Worm (Caenorhabditis elegans): Measurements from ENCODE around the gene nspd-6.
"Not testable (repeated sequence)": the region's sequence is repeated elsewhere in the genome, so short reads cannot be mapped to it uniquely, and the experiment has no call there.

The nspd-6 gene

ce11 chrIV:5162941-5163340 lies 2.6 kb downstream of the nspd-6 start, which contains the start of the genes nspd-3 and C24D10.2:
Gene nspd-3 (minus strand): TSS chrIV:5163041.
Gene C24D10.2 (plus strand): TSS chrIV:5163339.
- not testable (repeated sequence) for TF ChIP-seq ceh-90, nhr-71, elt-3 (tag; optimal IDR thresholded peaks at IDR 0.05)

ce11 chrIV:5160171-5160570 lies 5.4 kb downstream of the nspd-6 start, which contains the start of the genes C24D10.6 and C24D10.4:
Gene C24D10.6 (minus strand): TSS chrIV:5160248.
Gene C24D10.4 (plus strand): TSS chrIV:5160522.
- TF ChIP-seq egl-27 (tag; optimal IDR thresholded peaks at IDR 0.05): no peak
- TF ChIP-seq nhr-85 (tag): peak; percentile 64
- TF ChIP-seq elt-3 (tag; optimal IDR thresholded peaks at IDR 0.05): peak in 1 of 6 experiments; percentile 35
- peak; percentile 64 for TF ChIP-seq nhr-71 (tag; optimal IDR thresholded peaks at IDR 0.05)
- peak; percentile 17 for TF ChIP-seq snpc-4 (tag; optimal IDR thresholded peaks at IDR 0.05)
- no peak for TF ChIP-seq elt-2 (tag; optimal IDR thresholded peaks at IDR 0.05)
- TF ChIP-seq ztf-4 (tag; optimal IDR thresholded peaks at IDR 0.05): no peak
- peak; percentile 76 for TF ChIP-seq lin-14 (GFP tag; optimal IDR thresholded peaks at IDR 0.05)
- TF ChIP-seq fos-1 (tag; optimal IDR thresholded peaks at IDR 0.05): no peak
- no peak for TF ChIP-seq C34B4.2 (tag; optimal IDR thresholded peaks at IDR 0.05)
- TF ChIP-seq sup-37 (GFP tag; optimal IDR thresholded peaks at IDR 0.05): no peak
- peak; percentile 51 to 71 (median 65) for TF ChIP-seq dpl-1 (GFP tag; optimal IDR thresholded peaks at IDR 0.05)
- no peak for TF ChIP-seq vab-15 (tag; optimal IDR thresholded peaks at IDR 0.05)
- TF ChIP-seq isw-1 (GFP tag; IDR thresholded peaks at IDR 0.05): peak; percentile 32; the same call in 1 of the 2 replicates
- peak; percentile 63 for TF ChIP-seq irx-1 (tag; optimal IDR thresholded peaks at IDR 0.05)
- peak; percentile 28 for TF ChIP-seq egl-13 (tag; optimal IDR thresholded peaks at IDR 0.05)
- no peak for TF ChIP-seq aly-2 (tag; optimal IDR thresholded peaks at IDR 0.05)
- no peak for TF ChIP-seq unc-62 (GFP tag; optimal IDR thresholded peaks at IDR 0.05)
- TF ChIP-seq swsn-7 (tag; optimal IDR thresholded peaks at IDR 0.05): peak; percentile 60
- peak; percentile 8 for TF ChIP-seq unc-86 (tag; optimal IDR thresholded peaks at IDR 0.05)
- TF ChIP-seq lin-15B (tag; optimal IDR thresholded peaks at IDR 0.05): peak; percentile 72
- peak; percentile 44 for TF ChIP-seq lir-3 (tag; optimal IDR thresholded peaks at IDR 0.05; ENCODE audit: poor library complexity)
- peak; percentile 49 for TF ChIP-seq tbx-2 (tag; optimal IDR thresholded peaks at IDR 0.05)
- no peak for TF ChIP-seq nhr-76 (tag; optimal IDR thresholded peaks at IDR 0.05)
- TF ChIP-seq ceh-63 (GFP tag; optimal IDR thresholded peaks at IDR 0.05): no peak
- no peak for TF ChIP-seq alr-1 (tag; optimal IDR thresholded peaks at IDR 0.05; ENCODE audit: borderline replicate concordance)
- TF ChIP-seq C04F5.9 (tag; optimal IDR thresholded peaks at IDR 0.05): peak; percentile 15
- TF ChIP-seq unc-30 (tag; optimal IDR thresholded peaks at IDR 0.05): no peak
- TF ChIP-seq ceh-82 (tag; optimal IDR thresholded peaks at IDR 0.05): peak; percentile 27 to 60 (median 39)
- peak; percentile 63 for TF ChIP-seq xbp-1 (tag; optimal IDR thresholded peaks at IDR 0.05)
- no peak for TF ChIP-seq ztf-11 (tag; optimal IDR thresholded peaks at IDR 0.05)
- no peak for TF ChIP-seq blmp-1 (tag; optimal IDR thresholded peaks at IDR 0.05)
- TF ChIP-seq tlp-1 (tag; optimal IDR thresholded peaks at IDR 0.05): no peak
- TF ChIP-seq ces-1 (GFP tag; optimal IDR thresholded peaks at IDR 0.05): no peak
- TF ChIP-seq ama-1 (optimal IDR thresholded peaks at IDR 0.05): no peak
- TF ChIP-seq lsy-2 (tag; optimal IDR thresholded peaks at IDR 0.05): peak; percentile 69 to 77
- TF ChIP-seq pag-3 (tag; optimal IDR thresholded peaks at IDR 0.05; ENCODE audit: borderline replicate concordance, insufficient read depth): no peak
- TF ChIP-seq grh-1 (GFP tag; IDR thresholded peaks at IDR 0.05): no peak
- TF ChIP-seq C16A3.4 (tag; optimal IDR thresholded peaks at IDR 0.05): peak; percentile 39
- peak; percentile 61 for TF ChIP-seq nhr-20 (tag; optimal IDR thresholded peaks at IDR 0.05)
- no peak for TF ChIP-seq zag-1 (tag; optimal IDR thresholded peaks at IDR 0.05)
- TF ChIP-seq nhr-19 (GFP tag; conservative IDR thresholded peaks at IDR 0.05): peak; percentile 33
- no peak for TF ChIP-seq jun-1 (tag; optimal IDR thresholded peaks at IDR 0.05)
- TF ChIP-seq unc-130 (tag; optimal IDR thresholded peaks at IDR 0.05): no peak
- TF ChIP-seq nhr-47 (tag; optimal IDR thresholded peaks at IDR 0.05): peak; percentile 62
- no peak for TF ChIP-seq mef-2 (tag; optimal IDR thresholded peaks at IDR 0.05)
- no peak for TF ChIP-seq nhr-11 (tag; optimal IDR thresholded peaks at IDR 0.05)
- peak; percentile 53 to 70 for TF ChIP-seq efl-1 (optimal IDR thresholded peaks at IDR 0.05)
- TF ChIP-seq efl-1 (GFP tag; optimal IDR thresholded peaks at IDR 0.05 in 1 of 2): peak; percentile 66 to 95
- no peak for TF ChIP-seq pqm-1 (tag; optimal IDR thresholded peaks at IDR 0.05)
